Fruit fly (Drosophila melanogaster) whole organism, embryonic: ENCODE results near the gene CG12608.

Source experiments
- Adf1 ChIP-seq: fragments of 200-800 bp; sonication (Bioruptor generic); IDR thresholded peaks from 2 replicates; pipeline ENCODE4 v1.3.6; 2022; ENCODE audit warnings: missing biosample characterization, missing genetic modification characterization
- BEAF-32 ChIP-seq: fragments of 200-800 bp; sonication (Bioruptor generic); optimal IDR thresholded peaks from 3 replicates; lab custom pipeline; 2017; ENCODE audit warnings: missing biosample characterization, missing genetic modification characterization, mild to moderate bottlenecking, moderate library complexity, missing genetic modification reagents
- CG10321 ChIP-seq: fragments of 200-800 bp; sonication (Bioruptor generic); IDR thresholded peaks from 2 replicates; pipeline ENCODE4 v1.3.6; 2022; ENCODE audit warnings: missing biosample characterization, missing genetic modification characterization
- CG12219 ChIP-seq: fragments of 200-800 bp; sonication (Bioruptor generic); optimal IDR thresholded peaks from 3 replicates; lab custom pipeline; 2018; ENCODE audit warnings: missing biosample characterization, mild to moderate bottlenecking, missing genetic modification characterization
- CG14050 ChIP-seq: fragments of 200-800 bp; sonication (Bioruptor generic); IDR thresholded peaks from 3 replicates; pipeline ENCODE4 v1.3.6; 2022; ENCODE audit warnings: missing biosample characterization, missing genetic modification characterization
- CG15696 ChIP-seq: fragments of 200-800 bp; sonication (Bioruptor generic); optimal IDR thresholded peaks from 2 replicates; lab custom pipeline; 2019; ENCODE audit warnings: missing biosample characterization, mild to moderate bottlenecking, missing genetic modification characterization, moderate library complexity
- CG1832 ChIP-seq: fragments of 200-800 bp; sonication (Bioruptor generic); optimal IDR thresholded peaks from 2 replicates; lab custom pipeline; 2017; ENCODE audit warnings: missing biosample characterization, mild to moderate bottlenecking, missing genetic modification characterization, inconsistent platforms
- CG2199 ChIP-seq: fragments of 200-800 bp; sonication (Bioruptor generic); IDR thresholded peaks from 3 replicates; pipeline ENCODE4 v1.3.6; 2022; ENCODE audit warnings: missing biosample characterization, missing genetic modification characterization
- CG31224 ChIP-seq: fragments of 200-800 bp; sonication (Bioruptor generic); IDR thresholded peaks from 2 replicates; pipeline ENCODE4 v1.3.6; 2022; ENCODE audit warnings: missing biosample characterization, missing genetic modification characterization
- CG4854 ChIP-seq: fragments of 200-800 bp; sonication (Bioruptor generic); optimal IDR thresholded peaks from 2 replicates; lab custom pipeline; 2016; ENCODE audit warnings: missing biosample characterization, missing genetic modification characterization, inconsistent platforms
- CG6854 ChIP-seq: fragments of 200-800 bp; sonication (Bioruptor generic); optimal IDR thresholded peaks from 3 replicates; lab custom pipeline; 2017; ENCODE audit warnings: missing biosample characterization, mild to moderate bottlenecking, missing genetic modification characterization
- CG8281 ChIP-seq: fragments of 200-800 bp; sonication (Bioruptor generic); optimal IDR thresholded peaks from 2 replicates; lab custom pipeline; 2018; ENCODE audit warnings: missing biosample characterization, mild to moderate bottlenecking, missing genetic modification characterization, moderate library complexity
- CG8478 ChIP-seq: fragments of >200 bp; optimal IDR thresholded peaks from 2 replicates; lab custom pipeline; 2018
- CG8924 ChIP-seq: fragments of 200-800 bp; optimal IDR thresholded peaks from 3 replicates; lab custom pipeline; 2019; ENCODE audit warnings: missing biosample characterization, mild to moderate bottlenecking, missing genetic modification characterization, moderate library complexity
- CTCF ChIP-seq: fragments of 200-800 bp; sonication (Bioruptor generic); optimal IDR thresholded peaks from 2 replicates; lab custom pipeline; 2017; ENCODE audit warnings: missing biosample characterization, mild to moderate bottlenecking, missing genetic modification characterization, moderate library complexity
- CoRest ChIP-seq: fragments of 200-800 bp; sonication (Bioruptor generic); optimal IDR thresholded peaks from 3 replicates; lab custom pipeline; 2018; ENCODE audit warnings: missing biosample characterization, mild to moderate bottlenecking, missing genetic modification characterization, moderate library complexity
- Deaf1 ChIP-seq: fragments of 200-800 bp; optimal IDR thresholded peaks from 3 replicates; lab custom pipeline; 2019; ENCODE audit warnings: missing biosample characterization, mild to moderate bottlenecking, missing genetic modification characterization, moderate library complexity
- Dip2 ChIP-seq: fragments of 200-800 bp; sonication (Bioruptor generic); IDR thresholded peaks from 2 replicates; pipeline ENCODE4 v1.3.6; 2022; ENCODE audit warnings: missing biosample characterization, missing genetic modification characterization
- Ets65A ChIP-seq: fragments of 200-800 bp; sonication (Bioruptor generic); peaks from one replicate; lab custom pipeline; 2016; ENCODE audit warnings: missing biosample characterization, missing genetic modification characterization
- Hmr ChIP-seq: fragments of 200-800 bp; sonication (Bioruptor generic); optimal IDR thresholded peaks from 3 replicates; lab custom pipeline; 2017; ENCODE audit warnings: mild to moderate bottlenecking, missing biosample characterization, missing genetic modification reagents, missing genetic modification characterization
- Hr39 ChIP-seq: fragments of >200 bp; optimal IDR thresholded peaks from 2 replicates; lab custom pipeline; 2017
- Kr ChIP-seq: fragments of 200-800 bp; sonication (Bioruptor generic); optimal IDR thresholded peaks from 2 replicates; lab custom pipeline; 2017; ENCODE audit warnings: missing biosample characterization, mild to moderate bottlenecking, missing genetic modification characterization
- Med ChIP-seq: fragments of 200-800 bp; sonication (Bioruptor generic); peaks from one replicate; lab custom pipeline; 2016; ENCODE audit warnings: missing biosample characterization, missing genetic modification characterization, mild to moderate bottlenecking, inconsistent platforms, moderate library complexity
- Nf-YB ChIP-seq: fragments of 200-800 bp; sonication (Bioruptor generic); optimal IDR thresholded peaks from 3 replicates; lab custom pipeline; 2019; ENCODE audit warnings: missing biosample characterization, mild to moderate bottlenecking, missing genetic modification characterization, moderate library complexity
- Nf-YC ChIP-seq: fragments of 200-800 bp; optimal IDR thresholded peaks from 3 replicates; lab custom pipeline; 2019; ENCODE audit warnings: missing biosample characterization, mild to moderate bottlenecking, missing genetic modification characterization, moderate library complexity
- Scr ChIP-seq: fragments of 200-800 bp; sonication (Bioruptor generic); IDR thresholded peaks from 2 replicates; pipeline ENCODE4 v1.3.6; 2022; ENCODE audit warnings: missing biosample characterization, missing genetic modification characterization; ENCODE audit not compliant: partially characterized antibody
- Sry-δ ChIP-seq: fragments of 200-800 bp; sonication (Bioruptor generic); optimal IDR thresholded peaks from 2 replicates; lab custom pipeline; 2016; ENCODE audit warnings: missing biosample characterization, missing genetic modification characterization
- Trl ChIP-seq, 3 experiments: fragments of >200 bp in 2 of 3; fragments of 200-800 bp in 1 of 3; sonication (Bioruptor generic) in 1 of 3; optimal IDR thresholded peaks; 2 replicates in 1 of 3; 3 replicates in 2 of 3; lab custom pipeline; 2016 to 2017; ENCODE audit warnings: missing biosample characterization in 1 of 3, missing genetic modification characterization in 1 of 3
- abd-A ChIP-seq: fragments of 200-800 bp; sonication (Bioruptor generic); optimal IDR thresholded peaks from 3 replicates; lab custom pipeline; 2019; ENCODE audit warnings: missing biosample characterization, mild to moderate bottlenecking, missing genetic modification characterization, moderate library complexity
- amos ChIP-seq: fragments of 200-800 bp; sonication (Bioruptor generic); IDR thresholded peaks from 2 replicates; pipeline ENCODE4 v1.3.6; 2022; ENCODE audit warnings: missing biosample characterization, missing genetic modification characterization; ENCODE audit not compliant: partially characterized antibody
- bbx ChIP-seq: fragments of 200-800 bp; sonication (Bioruptor generic); IDR thresholded peaks from 2 replicates; pipeline ENCODE4 v1.3.6; 2022; ENCODE audit warnings: missing biosample characterization, missing genetic modification characterization; ENCODE audit not compliant: partially characterized antibody
- cg ChIP-seq: fragments of 200-800 bp; sonication (Bioruptor generic); optimal IDR thresholded peaks from 3 replicates; lab custom pipeline; 2019; ENCODE audit warnings: missing biosample characterization, mild to moderate bottlenecking, missing genetic modification characterization, moderate library complexity
- ewg ChIP-seq: fragments of 200-800 bp; sonication (Bioruptor generic); optimal IDR thresholded peaks from 3 replicates; lab custom pipeline; 2017; ENCODE audit warnings: mild to moderate bottlenecking, missing biosample characterization, missing genetic modification reagents, missing genetic modification characterization
- jigr1 ChIP-seq: fragments of 200-800 bp; sonication (Bioruptor generic); IDR thresholded peaks from 3 replicates; pipeline ENCODE4 v1.3.6; 2022; ENCODE audit warnings: missing biosample characterization, missing genetic modification characterization
- sens ChIP-seq: fragments of 200-800 bp; sonication (Bioruptor generic); peaks from one replicate; lab custom pipeline; 2016; ENCODE audit warnings: missing biosample characterization, missing genetic modification characterization
- seq ChIP-seq: fragments of 200-800 bp; sonication (Bioruptor generic); IDR thresholded peaks from 2 replicates; pipeline ENCODE4 v1.3.6; 2022; ENCODE audit warnings: missing biosample characterization, missing genetic modification characterization
- sqz ChIP-seq: fragments of 200-800 bp; sonication (Bioruptor generic); optimal IDR thresholded peaks from 3 replicates; lab custom pipeline; 2018; ENCODE audit warnings: missing biosample characterization, mild to moderate bottlenecking, missing genetic modification characterization
- tap ChIP-seq: fragments of 200-800 bp; optimal IDR thresholded peaks from 3 replicates; lab custom pipeline; 2019; ENCODE audit warnings: missing biosample characterization, mild to moderate bottlenecking, missing genetic modification characterization, moderate library complexity
- tll ChIP-seq, 2 experiments: fragments of 200-800 bp in 1 of 2; fragments of >200 bp in 1 of 2; sonication (Bioruptor generic) in 1 of 2; optimal IDR thresholded peaks; 2 replicates each; lab custom pipeline; 2017 to 2019; ENCODE audit warnings: missing biosample characterization in 2 of 2, missing genetic modification characterization in 2 of 2, mild to moderate bottlenecking in 1 of 2, moderate library complexity in 1 of 2
- twi ChIP-seq: fragments of 200-800 bp; optimal IDR thresholded peaks from 2 replicates; lab custom pipeline; 2019; ENCODE audit warnings: missing biosample characterization, mild to moderate bottlenecking, missing genetic modification characterization, moderate library complexity

The CG12608 gene

DNA sequence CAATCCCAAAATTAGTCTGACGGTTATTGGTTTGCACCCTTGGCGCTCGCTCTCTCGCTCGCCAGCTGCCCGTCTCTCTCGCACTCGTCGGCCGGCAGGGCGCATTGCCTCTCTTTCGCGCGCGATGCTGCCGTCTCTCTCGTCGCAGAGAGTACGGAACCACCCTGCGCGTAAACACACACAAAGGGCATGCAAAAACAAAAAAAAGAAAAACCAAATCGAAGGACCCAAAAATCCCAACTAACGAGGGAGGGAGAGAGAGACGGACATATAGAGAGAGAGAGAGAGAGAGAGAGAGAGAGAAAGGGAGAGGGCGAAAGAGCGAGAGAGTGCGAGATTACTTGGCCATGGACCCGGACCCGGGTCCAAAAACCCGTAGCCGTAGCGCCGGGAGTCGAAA lies 12.0 kb upstream of the CG12608 start:
- no peak for TF ChIP-seq CG8281 (tag; lab: Kevin White, UChicago)
- peak; percentile 26 for TF ChIP-seq Deaf1 (tag; lab: Kevin White, UChicago)
- TF ChIP-seq CG10321 (GFP tag; lab: Robert Waterston, UW), result peak; percentile 83
- no peak for TF ChIP-seq tap (tag; lab: Kevin White, UChicago)
- TF ChIP-seq ewg (GFP tag; lab: Kevin White, UChicago), result peak; percentile 99
- peak; percentile 53 for TF ChIP-seq cg (GFP tag; lab: Kevin White, UChicago)
- peak in 1 of 2 experiments; percentile 65 for TF ChIP-seq tll (GFP tag; optimal IDR thresholded peaks at IDR 0.05; lab: Kevin White, UChicago)
- peak; percentile 17 for TF ChIP-seq sens
- TF ChIP-seq CG2199 (GFP tag; lab: Robert Waterston, UW), result 0 out of 3 replicates have a peak, but pooled peaks have one; percentile 33
- peak; percentile 31 for TF ChIP-seq CoRest (tag; lab: Kevin White, UChicago)
- peak; percentile 13 for TF ChIP-seq Hr39 (lab: Kevin White, UChicago)
- peak; percentile 79 for TF ChIP-seq sqz (GFP tag; lab: Kevin White, UChicago)
- peak; percentile 28 for TF ChIP-seq twi (tag; lab: Kevin White, UChicago)
- peak; percentile 87 for TF ChIP-seq CG8478 (lab: Kevin White, UChicago)
- TF ChIP-seq Ets65A (GFP tag; lab: Kevin White, UChicago), result peak; percentile 74
- TF ChIP-seq CG1832, result peak; percentile 96
- TF ChIP-seq abd-A (tag; lab: Kevin White, UChicago), result no peak
- no peak for TF ChIP-seq CG12219
- peak; percentile 97 for TF ChIP-seq Nf-YC (tag; lab: Kevin White, UChicago)
- no peak for TF ChIP-seq Kr (GFP tag; lab: Kevin White, UChicago)
- peak; percentile 29 to 55 for TF ChIP-seq Trl (optimal IDR thresholded peaks at IDR 0.05; lab: Kevin White, UChicago)
- TF ChIP-seq Trl (GFP tag; optimal IDR thresholded peaks at IDR 0.05; lab: Kevin White, UChicago), result no peak
- 0 out of 2 replicates have a peak, but pooled peaks have one; percentile 47 for TF ChIP-seq seq (GFP tag; lab: Robert Waterston, UW)
- peak; percentile 95 for TF ChIP-seq Nf-YB (GFP tag; lab: Kevin White, UChicago)
- TF ChIP-seq CG4854 (GFP tag; lab: Kevin White, UChicago), result no peak
- peak; percentile 19 for TF ChIP-seq CG8924 (tag; lab: Kevin White, UChicago)
- TF ChIP-seq Adf1 (GFP tag; lab: Robert Waterston, UW), result 0 out of 2 replicates have a peak, but pooled peaks have one; percentile 24

DNA sequence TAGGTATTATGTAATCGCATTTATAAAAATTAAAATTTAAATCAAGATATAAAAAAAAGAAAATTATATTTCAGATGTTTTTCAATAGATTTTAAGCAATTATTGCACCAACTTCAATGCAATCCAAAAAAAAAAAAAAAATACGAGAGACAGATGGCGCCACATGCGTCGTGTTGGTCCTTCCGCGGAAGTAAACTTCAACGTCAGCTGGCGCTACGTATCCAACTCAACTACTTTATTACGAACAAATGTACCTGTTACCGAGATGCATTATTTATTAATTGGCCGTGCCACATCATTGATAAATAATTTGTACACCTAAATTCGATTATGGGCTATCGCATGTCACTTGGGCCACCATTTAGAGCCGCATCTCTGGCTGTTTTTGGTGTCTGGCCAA lies 9.2 kb upstream of the CG12608 start:
- TF ChIP-seq CG15696 (tag; lab: Kevin White, UChicago) (peak; percentile 33), CTCF (GFP tag; lab: Kevin White, UChicago) (peak; percentile 89), amos (GFP tag; lab: Robert Waterston, UW) (no peak), Hmr (no peak), Dip2 (peak; percentile 87), Med (GFP tag; lab: Kevin White, UChicago) (peak; percentile 10), CG31224 (GFP tag; lab: Robert Waterston, UW) (no peak)

DNA sequence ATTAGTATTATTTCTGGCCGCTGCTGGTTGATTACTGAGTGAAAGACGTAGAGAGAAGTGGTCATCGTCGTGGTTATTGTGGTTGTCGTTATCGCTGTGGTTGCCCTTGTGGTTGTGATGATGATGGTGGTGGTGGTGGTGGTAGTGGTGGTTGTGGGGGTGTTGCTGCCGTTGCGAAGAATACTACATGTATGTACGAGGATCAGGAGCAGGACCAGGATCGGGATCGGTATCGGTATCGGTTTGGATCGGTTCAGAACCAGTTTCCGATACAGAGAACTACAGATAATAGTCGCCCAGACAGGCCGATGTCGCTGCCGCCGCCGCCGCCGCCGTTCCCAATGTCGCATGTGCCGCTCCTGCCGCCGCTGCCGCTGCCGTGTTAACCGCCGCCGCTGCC lies 8.3 kb upstream of the CG12608 start:
- peak; percentile 54 for TF ChIP-seq Med (GFP tag; lab: Kevin White, UChicago)
- no peak for TF ChIP-seq jigr1
- TF ChIP-seq, all 482 proteins: peak for 1

DNA sequence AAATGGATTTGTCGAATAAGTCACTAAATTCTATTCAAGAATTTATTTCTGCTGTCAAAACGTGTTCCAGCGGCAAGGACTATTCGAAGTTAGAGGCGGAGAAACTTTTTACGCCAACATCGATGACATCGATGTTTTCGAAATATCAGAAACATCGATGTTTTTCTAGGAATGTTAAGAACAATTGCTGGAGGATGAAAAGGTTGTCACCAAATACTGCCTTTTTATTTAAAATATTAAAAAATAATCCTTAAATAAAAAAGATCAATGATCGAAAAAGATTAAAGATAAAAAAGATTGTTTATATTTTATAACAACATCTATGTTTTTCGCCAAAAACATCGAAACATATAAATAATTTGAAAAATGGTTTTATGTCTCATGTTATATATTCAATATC lies 2.4 kb downstream of the CG12608 start, which contains the start of gene CG9123:
CG9123 (minus strand) TSS at position 101 of the 400 bp plus-strand sequence.
- peak; percentile 31 for TF ChIP-seq BEAF-32 (GFP tag; lab: Kevin White, UChicago)
- TF ChIP-seq Scr (GFP tag; lab: Robert Waterston, UW), result peak; percentile 14; the same call in 1 of the 2 replicates
- TF ChIP-seq Sry-δ (GFP tag; lab: Kevin White, UChicago), result peak; percentile 16
- TF ChIP-seq amos (GFP tag; lab: Robert Waterston, UW), result 0 out of 2 replicates have a peak, but pooled peaks have one; percentile 18
- no peak for TF ChIP-seq CG14050 (GFP tag; lab: Robert Waterston, UW)
- no peak for TF ChIP-seq CG6854 (GFP tag; lab: Kevin White, UChicago)
- 0 out of 2 replicates have a peak, but pooled peaks have one; percentile 8 for TF ChIP-seq bbx (GFP tag; lab: Robert Waterston, UW)
